Fruit fly (Drosophila melanogaster): ENCODE measurements around the gene CG32071.
A peak's percentile ranks its signal among the peaks of the same experiment; 100 is the strongest.

Gene CG32071

DNA sequence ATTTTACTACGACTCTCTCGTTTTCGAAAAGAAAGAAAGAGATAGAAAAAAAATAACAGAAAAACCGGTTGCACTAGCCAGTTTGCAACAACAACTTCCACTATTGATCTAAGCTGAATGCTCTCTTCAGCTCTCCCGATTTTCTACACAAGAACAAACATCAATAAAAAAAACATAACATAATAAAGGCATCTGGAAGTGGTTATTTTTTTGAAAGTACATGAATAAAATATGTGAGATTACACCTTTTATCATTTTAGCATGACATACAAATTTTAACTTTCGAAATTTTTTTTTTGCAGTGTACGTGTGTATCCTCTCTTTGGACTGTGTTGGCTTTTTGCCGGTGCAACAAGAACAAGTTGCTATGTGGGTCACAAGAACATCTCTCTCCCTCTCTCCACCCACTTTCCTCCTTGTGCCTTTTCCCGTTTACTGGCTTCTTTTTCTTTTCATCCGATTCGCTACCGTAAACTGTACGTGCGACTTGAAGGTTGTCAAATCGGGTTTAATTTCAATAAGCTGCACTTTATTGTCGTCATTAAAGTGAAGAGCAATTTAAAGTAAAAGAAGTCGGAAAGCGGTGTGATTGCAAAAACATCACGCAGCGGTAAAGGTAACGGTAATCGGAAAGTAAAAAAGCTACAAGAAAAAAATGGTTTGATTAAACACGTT, 19.0 kb downstream of the CG32071 start (continued):
- TF ChIP-seq CG10565 (GFP tag; optimal IDR thresholded peaks at IDR 0.05) (peak; percentile 80), chinmo (GFP tag; IDR thresholded peaks at IDR 0.05; ENCODE audit: partially characterized antibody) (peak; percentile 73; the same call in 1 of the 4 replicates), Deaf1 (tag; optimal IDR thresholded peaks at IDR 0.05) (no peak), pzg (GFP tag; optimal IDR thresholded peaks at IDR 0.05) (no peak), Hr51 (GFP tag; optimal IDR thresholded peaks at IDR 0.05) (peak; percentile 93 to 97), hth (optimal IDR thresholded peaks at IDR 0.05) (no peak), sr (GFP tag; IDR thresholded peaks at IDR 0.05) (peak; percentile 91), CG1832 (GFP tag; optimal IDR thresholded peaks at IDR 0.05) (no peak), gro (GFP tag; optimal IDR thresholded peaks at IDR 0.05) (peak; percentile 82), fd64A (GFP tag; optimal IDR thresholded peaks at IDR 0.05) (peak; percentile 88), wek (GFP tag; optimal IDR thresholded peaks at IDR 0.05) (peak; percentile 78), CG17829 (tag; optimal IDR thresholded peaks at IDR 0.05) (peak; percentile 97), gt (GFP tag; IDR thresholded peaks at IDR 0.05) (peak; percentile 83), CG2120 (GFP tag; optimal IDR thresholded peaks at IDR 0.05) (peak; percentile 89), trh (GFP tag; optimal IDR thresholded peaks at IDR 0.05) (peak; percentile 93), cato (GFP tag; optimal IDR thresholded peaks at IDR 0.05; ENCODE audit: borderline replicate concordance) (peak; percentile 95), Gug (GFP tag; IDR thresholded peaks at IDR 0.05) (peak; percentile 87), CG18619 (GFP tag; optimal IDR thresholded peaks at IDR 0.05) (peak; percentile 93), CG7556 (GFP tag; optimal IDR thresholded peaks at IDR 0.05) (peak; percentile 96), chn (GFP tag; optimal IDR thresholded peaks at IDR 0.05) (peak; percentile 97), CG42726 (GFP tag; IDR thresholded peaks at IDR 0.05; ENCODE audit: partially characterized antibody) (no peak), Kr (GFP tag; optimal IDR thresholded peaks at IDR 0.05) (peak; percentile 82), CG12071 (GFP tag; optimal IDR thresholded peaks at IDR 0.05) (peak; percentile 94), sna (GFP tag; IDR thresholded peaks at IDR 0.05; ENCODE audit: partially characterized antibody) (no peak), fd3F (GFP tag; optimal IDR thresholded peaks at IDR 0.05) (peak; percentile 89), Ets65A (GFP tag) (peak; percentile 98), CG8388 (GFP tag; optimal IDR thresholded peaks at IDR 0.05) (peak; percentile 97), Nf-YC (tag; optimal IDR thresholded peaks at IDR 0.05) (no peak), hkb (optimal IDR thresholded peaks at IDR 0.05) (no peak), hkb (GFP tag; IDR thresholded peaks at IDR 0.05) (peak; percentile 98), her (GFP tag; optimal IDR thresholded peaks at IDR 0.05) (peak; percentile 90), al (GFP tag; IDR thresholded peaks at IDR 0.05) (peak; percentile 84), Camta (GFP tag; optimal IDR thresholded peaks at IDR 0.05) (peak; percentile 97), CG34376 (GFP tag; optimal IDR thresholded peaks at IDR 0.05) (peak; percentile 78), Mrtf (GFP tag; IDR thresholded peaks at IDR 0.05) (peak; percentile 93), CG8290 (GFP tag; optimal IDR thresholded peaks at IDR 0.05) (peak; percentile 95), CG8290 (tag; optimal IDR thresholded peaks at IDR 0.05) (peak in 1 of 2 experiments; percentile 77), CG13775 (GFP tag; optimal IDR thresholded peaks at IDR 0.05) (peak; percentile 94), Xbp1 (GFP tag; optimal IDR thresholded peaks at IDR 0.05) (peak; percentile 97), dimm (GFP tag; IDR thresholded peaks at IDR 0.05) (peak; percentile 90), kah (GFP tag; optimal IDR thresholded peaks at IDR 0.05) (peak; percentile 93), gcm2 (GFP tag; optimal IDR thresholded peaks at IDR 0.05) (peak; percentile 95), tup (GFP tag; optimal IDR thresholded peaks at IDR 0.05) (peak; percentile 84), CG16779 (GFP tag; IDR thresholded peaks at IDR 0.05) (peak; percentile 73), CG2129 (GFP tag; IDR thresholded peaks at IDR 0.05; ENCODE audit: partially characterized antibody) (no peak), br (optimal IDR thresholded peaks at IDR 0.05) (no peak), CG3163 (GFP tag; optimal IDR thresholded peaks at IDR 0.05) (peak; percentile 85), lmd (GFP tag; IDR thresholded peaks at IDR 0.05) (peak; percentile 95), Dip2 (GFP tag; IDR thresholded peaks at IDR 0.05) (peak; percentile 36; the same call in 1 of the 2 replicates), chif (GFP tag; optimal IDR thresholded peaks at IDR 0.05) (peak; percentile 98), Taf1 (GFP tag; IDR thresholded peaks at IDR 0.05) (peak; percentile 75)

Data from whole organism, embryonic.